Fruit fly (Drosophila melanogaster): ENCODE measurements around the gene CG10650.
A peak's percentile ranks its signal among the peaks of the same experiment; 100 is the strongest.

Gene CG10650

DNA sequence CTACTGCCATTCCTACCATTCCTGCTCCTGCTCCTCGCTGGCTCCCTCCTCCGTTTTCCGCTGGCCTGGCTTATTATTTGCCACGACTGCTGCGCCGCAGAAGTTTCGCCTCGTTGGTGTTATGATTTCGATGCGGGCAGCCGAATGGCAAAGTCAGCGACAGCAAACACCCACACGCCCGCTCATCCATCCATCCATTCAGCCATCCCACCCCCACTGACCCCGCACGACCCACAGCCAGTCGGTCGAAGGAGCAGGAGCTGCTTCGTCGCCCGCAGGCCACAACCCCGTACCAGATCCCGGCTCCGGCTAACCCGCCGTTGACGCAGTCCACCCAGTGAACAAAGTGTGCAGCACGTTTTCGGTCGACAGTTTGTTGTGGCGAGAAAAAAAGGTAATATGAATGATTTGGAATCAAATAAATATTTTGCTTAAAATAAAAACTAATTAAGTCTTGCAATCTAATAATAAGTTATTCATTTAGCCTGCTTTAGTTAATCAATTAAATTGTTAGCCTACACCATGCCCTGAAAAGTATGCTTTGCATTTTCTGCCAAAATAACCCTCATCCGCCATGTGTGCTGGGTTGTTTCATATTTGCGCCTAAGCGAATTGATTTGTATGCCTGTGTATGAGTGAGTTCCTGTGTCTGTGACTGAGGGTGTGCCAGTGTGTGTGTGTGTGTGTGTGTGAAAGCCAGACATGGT, 30.9 kb upstream of the CG10650 start (continued):
- peak; percentile 47 for TF ChIP-seq Sox100B (GFP tag; optimal IDR thresholded peaks at IDR 0.05)
- peak; percentile 15 for TF ChIP-seq CG15601 (tag; optimal IDR thresholded peaks at IDR 0.05)
- TF ChIP-seq nerfin-1 (tag; optimal IDR thresholded peaks at IDR 0.05), result peak; percentile 14
- peak; percentile 56 for TF ChIP-seq sug (tag; optimal IDR thresholded peaks at IDR 0.05)
- TF ChIP-seq exex (tag; optimal IDR thresholded peaks at IDR 0.05), result peak; percentile 33
- TF ChIP-seq so (GFP tag; IDR thresholded peaks at IDR 0.05), result peak; percentile 64; the same call in 1 of the 3 replicates
- TF ChIP-seq CG18599 (GFP tag; optimal IDR thresholded peaks at IDR 0.05), result peak; percentile 92
- TF ChIP-seq pan (optimal IDR thresholded peaks at IDR 0.05), result no peak
- peak in 1 of 2 experiments; percentile 20 for TF ChIP-seq pan (GFP tag; optimal IDR thresholded peaks at IDR 0.05 in 1 of 2, IDR thresholded peaks at IDR 0.05 in 1 of 2)
- peak; percentile 70 for TF ChIP-seq CG13424 (tag; optimal IDR thresholded peaks at IDR 0.05)
- peak; percentile 48 for TF ChIP-seq sens (GFP tag)
- TF ChIP-seq mld (GFP tag; IDR thresholded peaks at IDR 0.05; ENCODE audit: partially characterized antibody), result no peak
- TF ChIP-seq croc (GFP tag; conservative IDR thresholded peaks at IDR 0.05), result peak; percentile 20; the same call in 2 of the 3 replicates
- TF ChIP-seq Stat92E (GFP tag; optimal IDR thresholded peaks at IDR 0.05), result no peak
- TF ChIP-seq CG9817 (tag; optimal IDR thresholded peaks at IDR 0.05), result peak; percentile 22
- TF ChIP-seq CG4328 (GFP tag; optimal IDR thresholded peaks at IDR 0.05), result peak; percentile 23
- peak; percentile 76 for TF ChIP-seq row (GFP tag; IDR thresholded peaks at IDR 0.05)
- peak; percentile 40 for TF ChIP-seq Hsf (GFP tag; optimal IDR thresholded peaks at IDR 0.05)
- TF ChIP-seq Xrp1 (GFP tag; IDR thresholded peaks at IDR 0.05), result peak; percentile 42; the same call in 1 of the 2 replicates
- peak; percentile 89 for TF ChIP-seq Fer1 (GFP tag; optimal IDR thresholded peaks at IDR 0.05)
- no peak for TF ChIP-seq MBD-R2 (GFP tag; IDR thresholded peaks at IDR 0.05)
- peak; percentile 47 for TF ChIP-seq CG10979 (tag; optimal IDR thresholded peaks at IDR 0.05)
- TF ChIP-seq phol (tag; optimal IDR thresholded peaks at IDR 0.05), result peak; percentile 56
- peak; percentile 81 for TF ChIP-seq Ets65A (GFP tag)
- no peak for TF ChIP-seq tll (GFP tag; optimal IDR thresholded peaks at IDR 0.05)
- TF ChIP-seq pum (GFP tag; optimal IDR thresholded peaks at IDR 0.05), result no peak
- peak; percentile 14 for TF ChIP-seq HHEX (GFP tag; optimal IDR thresholded peaks at IDR 0.05)
- TF ChIP-seq CG13296 (GFP tag; optimal IDR thresholded peaks at IDR 0.05), result peak; percentile 77
- peak; percentile 23 for TF ChIP-seq Chrac-16 (GFP tag; optimal IDR thresholded peaks at IDR 0.05)
- TF ChIP-seq Blimp-1 (GFP tag; optimal IDR thresholded peaks at IDR 0.05), result peak; percentile 34
- TF ChIP-seq CG18619 (GFP tag; optimal IDR thresholded peaks at IDR 0.05), result peak; percentile 60
- no peak for TF ChIP-seq NC2α (GFP tag; optimal IDR thresholded peaks at IDR 0.05)
- no peak for TF ChIP-seq eve (GFP tag; optimal IDR thresholded peaks at IDR 0.05)
- TF ChIP-seq Xbp1 (GFP tag; optimal IDR thresholded peaks at IDR 0.05), result peak; percentile 35
- TF ChIP-seq pfk (GFP tag; optimal IDR thresholded peaks at IDR 0.05), result no peak
- peak; percentile 75 for TF ChIP-seq CG3281 (GFP tag; optimal IDR thresholded peaks at IDR 0.05)
- TF ChIP-seq CG2678 (tag; optimal IDR thresholded peaks at IDR 0.05), result peak; percentile 86
- TF ChIP-seq D19B (GFP tag; optimal IDR thresholded peaks at IDR 0.05), result peak; percentile 39
- 0 out of 2 replicates have a peak, but pooled peaks have one; percentile 17 for TF ChIP-seq esg (GFP tag; conservative IDR thresholded peaks at IDR 0.05)
- TF ChIP-seq Doc3 (GFP tag; IDR thresholded peaks at IDR 0.05; ENCODE audit: partially characterized antibody), result no peak
- TF ChIP-seq CG10147 (GFP tag; optimal IDR thresholded peaks at IDR 0.05), result peak; percentile 76
- peak; percentile 20; the same call in 1 of the 2 replicates for TF ChIP-seq CG10366 (GFP tag; IDR thresholded peaks at IDR 0.05)
- TF ChIP-seq lab (GFP tag; optimal IDR thresholded peaks at IDR 0.05), result peak; percentile 88
- TF ChIP-seq Deaf1 (tag; optimal IDR thresholded peaks at IDR 0.05), result peak; percentile 64
- peak; percentile 14 for TF ChIP-seq Nf-YB (GFP tag; optimal IDR thresholded peaks at IDR 0.05)
- TF ChIP-seq CG15269 (tag; optimal IDR thresholded peaks at IDR 0.05), result peak; percentile 65
- peak; percentile 6 for TF ChIP-seq ems (GFP tag; optimal IDR thresholded peaks at IDR 0.05)
- peak; percentile 63 for TF ChIP-seq CG6854 (GFP tag; optimal IDR thresholded peaks at IDR 0.05)

Measured in whole organism, embryonic.